Worm (Caenorhabditis elegans) whole organism, mixed stage, embryonic: ENCODE data around the gene D2023.4.

Experiments
- M03D4.4 ChIP-seq: sonication (generic microtip); optimal IDR thresholded peaks from 2 replicates; lab custom pipeline; 2017; ENCODE audit warnings: mild to moderate bottlenecking, missing genetic modification characterization, missing compliant biosample characterization
- bed-3 ChIP-seq: fragments of 200-800 bp; sonication (Bioruptor generic); optimal IDR thresholded peaks from 3 replicates; lab custom pipeline; 2018; ENCODE audit warnings: mild to moderate bottlenecking, missing genetic modification characterization, moderate library complexity, missing compliant biosample characterization
- blmp-1 ChIP-seq: fragments of 150-350 bp; optimal IDR thresholded peaks from 2 replicates; lab custom pipeline; 2014; ENCODE audit warnings: missing biosample characterization, missing genetic modification characterization
- ceh-39 ChIP-seq: fragments of 150-350 bp; optimal IDR thresholded peaks from 2 replicates; lab custom pipeline; 2014; ENCODE audit warnings: missing biosample characterization, missing genetic modification characterization
- ceh-43 ChIP-seq: fragments of 200-800 bp; sonication (Bioruptor generic); optimal IDR thresholded peaks from 2 replicates; lab custom pipeline; 2018; ENCODE audit warnings: mild to moderate bottlenecking, missing genetic modification characterization, moderate library complexity, missing compliant biosample characterization
- ceh-83 ChIP-seq: fragments of 200-800 bp; sonication (Bioruptor generic); optimal IDR thresholded peaks from 2 replicates; lab custom pipeline; 2018; ENCODE audit warnings: mild to moderate bottlenecking, missing genetic modification characterization, missing compliant biosample characterization
- ces-1 ChIP-seq: fragments of 150-350 bp; optimal IDR thresholded peaks from 2 replicates; lab custom pipeline; 2014; ENCODE audit warnings: missing biosample characterization, missing genetic modification reagents, missing genetic modification characterization
- cnd-1 ChIP-seq: fragments of 200-800 bp; sonication (Bioruptor generic); optimal IDR thresholded peaks from 2 replicates; lab custom pipeline; 2018; ENCODE audit warnings: mild to moderate bottlenecking, missing genetic modification characterization, missing compliant biosample characterization
- drap-1 ChIP-seq: fragments of 200-800 bp; sonication (Bioruptor generic); optimal IDR thresholded peaks from 3 replicates; lab custom pipeline; 2018; ENCODE audit warnings: mild to moderate bottlenecking, missing genetic modification characterization, missing compliant biosample characterization
- elt-1 ChIP-seq: sonication (generic microtip); optimal IDR thresholded peaks from 2 replicates; lab custom pipeline; 2017; ENCODE audit warnings: missing genetic modification characterization, mild to moderate bottlenecking, missing compliant biosample characterization, antibody characterized with exemption, moderate library complexity, borderline replicate concordance; ENCODE audit not compliant: insufficient read depth
- elt-3 ChIP-seq: fragments of 150-350 bp; optimal IDR thresholded peaks from 2 replicates; lab custom pipeline; 2014; ENCODE audit warnings: missing biosample characterization, missing genetic modification characterization
- flh-1 ChIP-seq: fragments of 200-800 bp; sonication (Bioruptor generic); optimal IDR thresholded peaks from 2 replicates; lab custom pipeline; 2018; ENCODE audit warnings: mild to moderate bottlenecking, missing genetic modification characterization, moderate library complexity, missing compliant biosample characterization
- ham-2 ChIP-seq: fragments of 200-800 bp; sonication (Bioruptor generic); optimal IDR thresholded peaks from 2 replicates; lab custom pipeline; 2018; ENCODE audit warnings: mild to moderate bottlenecking, missing genetic modification characterization, missing compliant biosample characterization
- hlh-1 ChIP-seq: fragments of 150-350 bp; optimal IDR thresholded peaks from 2 replicates; lab custom pipeline; 2014; ENCODE audit warnings: missing biosample characterization, missing genetic modification reagents, missing genetic modification characterization
- lin-13 ChIP-seq: fragments of 150-350 bp; optimal IDR thresholded peaks from 2 replicates; lab custom pipeline; 2014; ENCODE audit warnings: missing biosample characterization, missing genetic modification characterization
- lsy-2 ChIP-seq: fragments of 150-350 bp; optimal IDR thresholded peaks from 2 replicates; lab custom pipeline; 2014; ENCODE audit warnings: missing biosample characterization, missing genetic modification characterization
- mab-5 ChIP-seq: fragments of 150-350 bp; optimal IDR thresholded peaks from 2 replicates; lab custom pipeline; 2014; ENCODE audit warnings: missing biosample characterization, missing genetic modification characterization
- mep-1 ChIP-seq: fragments of 150-350 bp; optimal IDR thresholded peaks from 2 replicates; lab custom pipeline; 2017; ENCODE audit warnings: missing biosample characterization, missing genetic modification reagents, missing genetic modification characterization, inconsistent platforms
- mls-2 ChIP-seq: sonication (generic microtip); optimal IDR thresholded peaks from 2 replicates; lab custom pipeline; 2016; ENCODE audit warnings: mild to moderate bottlenecking, missing genetic modification characterization, moderate library complexity, missing compliant biosample characterization
- nhr-2 ChIP-seq: fragments of 150-350 bp; optimal IDR thresholded peaks from 2 replicates; lab custom pipeline; 2014; ENCODE audit warnings: missing biosample characterization, missing genetic modification characterization
- nhr-237 ChIP-seq: fragments of 150-350 bp; optimal IDR thresholded peaks from 2 replicates; lab custom pipeline; 2014; ENCODE audit warnings: missing biosample characterization, missing genetic modification characterization
- nhr-28 ChIP-seq: fragments of 150-350 bp; optimal IDR thresholded peaks from 2 replicates; lab custom pipeline; 2014; ENCODE audit warnings: missing biosample characterization, missing genetic modification characterization
- nhr-76 ChIP-seq: sonication (generic microtip); optimal IDR thresholded peaks from 2 replicates; lab custom pipeline; 2017; ENCODE audit warnings: missing biosample characterization, missing genetic modification characterization
- pha-4 ChIP-seq: fragments of 150-350 bp; optimal IDR thresholded peaks from 2 replicates; lab custom pipeline; 2018; ENCODE audit warnings: missing biosample characterization, missing genetic modification reagents, missing genetic modification characterization
- sem-2 ChIP-seq: fragments of 200-800 bp; sonication (Bioruptor generic); optimal IDR thresholded peaks from 2 replicates; lab custom pipeline; 2018; ENCODE audit warnings: mild to moderate bottlenecking, missing genetic modification characterization, missing compliant biosample characterization
- unc-120 ChIP-seq: sonication (generic microtip); optimal IDR thresholded peaks from 2 replicates; lab custom pipeline; 2017; ENCODE audit warnings: missing genetic modification characterization, missing compliant biosample characterization; ENCODE audit not compliant: poor library complexity, severe bottlenecking
- zip-8 ChIP-seq: fragments of 150-350 bp; optimal IDR thresholded peaks from 2 replicates; lab custom pipeline; 2014; ENCODE audit warnings: missing biosample characterization, missing genetic modification characterization
- ztf-11 ChIP-seq: fragments of 150-350 bp; optimal IDR thresholded peaks from 2 replicates; lab custom pipeline; 2014; ENCODE audit warnings: missing biosample characterization, missing genetic modification characterization

D2023.4 gene

ce11 chrV:11803518-11803994, 22.0 kb downstream of the D2023.4 start:
- TF ChIP-seq cnd-1 (tag; lab: Kevin White, UChicago) (no peak), ceh-83 (no peak), unc-120 (no peak), flh-1 (GFP tag; lab: Kevin White, UChicago) (no peak), ceh-39 (tag; lab: Kevin White, UChicago) (no peak), lsy-2 (no peak), nhr-76 (tag; lab: Kevin White, UChicago) (no peak)

ce11 chrV:11802508-11802907, 23.1 kb downstream of the D2023.4 start:
- TF ChIP-seq blmp-1 (tag; lab: Kevin White, UChicago) (peak; percentile 33), bed-3 (no peak), nhr-2 (tag; lab: Kevin White, UChicago) (no peak), M03D4.4 (no peak), ham-2 (GFP tag; lab: Kevin White, UChicago) (peak; percentile 19), elt-3 (peak; percentile 66)

- TF ChIP-seq nhr-76 (tag; lab: Kevin White, UChicago) (no peak), elt-1 (tag; lab: Kevin White, UChicago) (peak; percentile 64)
- TF ChIP-seq, all 35 proteins: peak for 1
These were observed 24.3 kb downstream of the D2023.4 start for ce11 chrV:11801076-11801849.

ce11 chrV:11800486-11800885, 25.1 kb downstream of the D2023.4 start:
- no peak for TF ChIP-seq mab-5
- no peak for TF ChIP-seq nhr-28 (tag; lab: Kevin White, UChicago)
- no peak for TF ChIP-seq flh-1 (GFP tag; lab: Kevin White, UChicago)

ce11 chrV:11799252-11799822, 26.2 kb downstream of the D2023.4 start:
- TF ChIP-seq elt-3 = peak; percentile 37
- TF ChIP-seq nhr-237 (tag; lab: Kevin White, UChicago) = peak; percentile 38
- TF ChIP-seq mls-2 (tag; lab: Kevin White, UChicago) = no peak

- TF ChIP-seq lin-13 (tag; lab: Kevin White, UChicago) (no peak), mab-5 (no peak), sem-2 (GFP tag; lab: Kevin White, UChicago) (no peak), ztf-11 (tag; lab: Kevin White, UChicago) (no peak), elt-3 (no peak), drap-1 (no peak), ces-1 (GFP tag; lab: Kevin White, UChicago) (no peak), nhr-76 (tag; lab: Kevin White, UChicago) (no peak), zip-8 (no peak), ceh-39 (tag; lab: Kevin White, UChicago) (no peak), bed-3 (no peak), ceh-43 (GFP tag; lab: Kevin White, UChicago) (no peak), elt-1 (tag; lab: Kevin White, UChicago) (no peak), mls-2 (tag; lab: Kevin White, UChicago) (no peak), hlh-1 (tag; lab: Kevin White, UChicago) (no peak), mep-1 (tag; lab: Kevin White, UChicago) (no peak), pha-4 (tag; lab: Kevin White, UChicago) (no peak)
- TF ChIP-seq, all 35 proteins: peak for 0
These were observed 27.2 kb downstream of the D2023.4 start for ce11 chrV:11798320-11798719.
